Fruit fly (Drosophila melanogaster): ENCODE measurements around the gene CG31550.

DNA sequence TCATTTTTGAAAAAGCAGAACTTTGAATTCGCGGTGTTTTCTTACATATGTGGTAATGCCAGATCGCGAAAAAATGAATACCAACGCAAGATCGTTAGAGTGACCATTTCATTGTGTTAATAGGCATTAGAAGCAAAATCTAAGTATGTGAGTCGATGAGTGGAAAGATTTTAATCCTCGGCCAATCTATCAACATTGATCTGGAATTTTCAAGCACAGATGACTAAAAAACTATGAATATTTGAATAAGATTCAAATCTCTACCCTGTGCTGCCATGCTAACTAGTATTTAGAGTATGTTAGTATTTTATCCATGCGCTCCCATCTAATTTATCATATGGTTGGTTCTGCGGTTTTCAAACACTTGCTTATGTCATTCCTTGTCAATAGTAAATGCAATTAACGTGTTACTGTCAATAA, 31.2 kb downstream of the CG31550 start:
- TF ChIP-seq lilli (GFP tag; optimal IDR thresholded peaks at IDR 0.05), result no peak
- TF ChIP-seq ham (GFP tag; IDR thresholded peaks at IDR 0.05), result no peak
- TF ChIP-seq CG43689 (GFP tag; IDR thresholded peaks at IDR 0.05), result no peak
- TF ChIP-seq run (tag; optimal IDR thresholded peaks at IDR 0.05), result no peak
- TF ChIP-seq psq (GFP tag; optimal IDR thresholded peaks at IDR 0.05), result no peak
- TF ChIP-seq Dp (GFP tag; optimal IDR thresholded peaks at IDR 0.05), result peak; percentile 79
- no peak for TF ChIP-seq ara (GFP tag; IDR thresholded peaks at IDR 0.05)
- no peak for TF ChIP-seq her (GFP tag; optimal IDR thresholded peaks at IDR 0.05)
- no peak for TF ChIP-seq vvl (GFP tag; IDR thresholded peaks at IDR 0.05)
- TF ChIP-seq CkIIα-i1 (GFP tag; IDR thresholded peaks at IDR 0.05), result no peak
- TF ChIP-seq CG15269 (tag; optimal IDR thresholded peaks at IDR 0.05), result no peak
- no peak for TF ChIP-seq schlank (tag; optimal IDR thresholded peaks at IDR 0.05)

Data from whole organism, embryonic.